Worm (Caenorhabditis elegans) whole organism, L4/young adult: ENCODE data around the gene tomm-70.

Experiments
- W03F9.2 ChIP-seq: fragments of 150-350 bp; optimal IDR thresholded peaks from 2 replicates; lab custom pipeline; 2014; ENCODE audit warnings: missing biosample characterization, missing genetic modification characterization
- dao-5 ChIP-seq: sonication (generic microtip); optimal IDR thresholded peaks from 2 replicates; lab custom pipeline; 2016; ENCODE audit warnings: missing genotype, missing genetic modification characterization, moderate library complexity, missing compliant biosample characterization
- him-1 ChIP-seq: sonication (generic microtip); optimal IDR thresholded peaks from 2 replicates; lab custom pipeline; 2016; ENCODE audit warnings: missing genotype, missing genetic modification reagents, missing genetic modification characterization, missing compliant biosample characterization

- no peak for TF ChIP-seq dao-5 (tag; lab: Kevin White, UChicago)
- no peak for TF ChIP-seq W03F9.2
- no peak for TF ChIP-seq him-1
These were observed 36.0 kb downstream of the tomm-70 start for ce11 chrIII:8718592-8718991.
